Fruit fly (Drosophila melanogaster): Measurements from ENCODE around the gene CD98hc.

CD98hc gene

DNA sequence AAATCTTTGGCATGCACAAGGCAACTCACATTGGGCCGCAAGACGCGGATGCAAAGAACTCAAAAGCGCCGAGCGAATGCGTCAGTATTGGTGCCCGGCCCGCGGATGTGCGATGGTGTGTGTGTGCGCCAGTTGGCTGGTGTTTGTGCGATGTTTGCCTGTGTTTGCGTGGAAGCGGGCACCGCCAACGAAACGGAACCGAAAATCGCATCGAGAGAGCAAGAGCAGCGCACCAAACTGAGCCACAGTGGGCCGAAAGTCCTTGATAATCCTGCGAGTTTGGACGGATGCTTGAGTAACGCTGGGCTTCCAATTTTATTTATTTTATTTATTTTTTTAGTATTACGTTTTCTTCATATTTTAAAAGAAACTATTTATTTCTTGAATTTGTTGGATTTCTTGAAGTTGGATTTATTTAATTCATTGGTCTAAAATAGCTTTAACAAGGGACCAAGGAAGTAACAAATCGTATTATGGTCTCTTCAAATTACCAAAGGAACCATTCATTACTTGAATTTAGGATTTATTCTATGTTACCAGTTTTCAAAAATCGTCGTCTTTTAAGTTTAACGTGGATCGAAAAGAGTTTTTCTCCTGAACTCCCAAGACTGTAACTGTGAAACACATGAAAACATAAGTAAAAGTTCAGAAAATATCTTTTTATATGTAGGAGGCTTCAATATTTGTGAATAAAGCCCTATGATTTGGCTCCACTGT, 15.3 kb downstream of the CD98hc start (continued):
- TF ChIP-seq Met (GFP tag; optimal IDR thresholded peaks at IDR 0.05) = peak; percentile 61
- TF ChIP-seq Sox102F (GFP tag; optimal IDR thresholded peaks at IDR 0.05) = peak; percentile 28
- peak; percentile 77 for TF ChIP-seq esn (GFP tag; optimal IDR thresholded peaks at IDR 0.05)
- no peak for TF ChIP-seq Gug (GFP tag; IDR thresholded peaks at IDR 0.05)
- TF ChIP-seq Smox (GFP tag; optimal IDR thresholded peaks at IDR 0.05) = peak; percentile 52
- TF ChIP-seq Lpt (GFP tag; optimal IDR thresholded peaks at IDR 0.05) = peak; percentile 41
- peak; percentile 61 for TF ChIP-seq CG3919 (GFP tag; optimal IDR thresholded peaks at IDR 0.05)
- TF ChIP-seq CG6163 (GFP tag; IDR thresholded peaks at IDR 0.05) = peak; percentile 60
- TF ChIP-seq fkh (GFP tag; optimal IDR thresholded peaks at IDR 0.05) = no peak
- peak; percentile 53 for TF ChIP-seq CG11762 (GFP tag; optimal IDR thresholded peaks at IDR 0.05; ENCODE audit: insufficient read depth)
- TF ChIP-seq achi (GFP tag; optimal IDR thresholded peaks at IDR 0.05) = peak; percentile 78
- peak; percentile 79 for TF ChIP-seq svp (GFP tag)
- peak; percentile 21 to 68 for TF ChIP-seq ss (GFP tag; optimal IDR thresholded peaks at IDR 0.05)
- peak; percentile 70 for TF ChIP-seq acj6 (GFP tag; optimal IDR thresholded peaks at IDR 0.05)
- peak; percentile 81 for TF ChIP-seq dsx (GFP tag; optimal IDR thresholded peaks at IDR 0.05; ENCODE audit: poor library complexity, severe bottlenecking)
- peak; percentile 9 for TF ChIP-seq CG16779 (tag; optimal IDR thresholded peaks at IDR 0.05)
- TF ChIP-seq CG4318 (GFP tag; optimal IDR thresholded peaks at IDR 0.05) = peak; percentile 85
- peak; percentile 56 for TF ChIP-seq eg (GFP tag; IDR thresholded peaks at IDR 0.05)
- no peak for TF ChIP-seq vri (GFP tag; optimal IDR thresholded peaks at IDR 0.05)
- TF ChIP-seq spab (GFP tag; optimal IDR thresholded peaks at IDR 0.05) = peak; percentile 81
- TF ChIP-seq Sox14 (GFP tag; optimal IDR thresholded peaks at IDR 0.05) = peak; percentile 47
- TF ChIP-seq fd59A (GFP tag; optimal IDR thresholded peaks at IDR 0.05) = peak; percentile 72
- peak; percentile 64 for TF ChIP-seq Hr4 (GFP tag; optimal IDR thresholded peaks at IDR 0.05)
- TF ChIP-seq CG31627 (GFP tag; optimal IDR thresholded peaks at IDR 0.05) = peak; percentile 66
- TF ChIP-seq Sox15 (GFP tag; optimal IDR thresholded peaks at IDR 0.05) = peak; percentile 67
- TF ChIP-seq net (GFP tag; optimal IDR thresholded peaks at IDR 0.05) = peak; percentile 72
- TF ChIP-seq dac (GFP tag; optimal IDR thresholded peaks at IDR 0.05) = peak; percentile 61
- TF ChIP-seq CG7368 (GFP tag; optimal IDR thresholded peaks at IDR 0.05) = peak; percentile 30
- 0 out of 2 replicates have a peak, but pooled peaks have one; percentile 7 for TF ChIP-seq CG11294 (GFP tag; IDR thresholded peaks at IDR 0.05)
- peak; percentile 55 for TF ChIP-seq Eip75B (GFP tag; optimal IDR thresholded peaks at IDR 0.05)
- peak; percentile 57 for TF ChIP-seq topi (GFP tag; optimal IDR thresholded peaks at IDR 0.05)
- peak; percentile 44; the same call in 1 of the 2 replicates for TF ChIP-seq CG15336 (GFP tag; IDR thresholded peaks at IDR 0.05)
- TF ChIP-seq Ets96B (tag; optimal IDR thresholded peaks at IDR 0.05) = peak; percentile 71
- TF ChIP-seq CG6792 (GFP tag; optimal IDR thresholded peaks at IDR 0.05) = peak; percentile 53
- TF ChIP-seq CG6276 (GFP tag; optimal IDR thresholded peaks at IDR 0.05) = peak; percentile 83

DNA sequence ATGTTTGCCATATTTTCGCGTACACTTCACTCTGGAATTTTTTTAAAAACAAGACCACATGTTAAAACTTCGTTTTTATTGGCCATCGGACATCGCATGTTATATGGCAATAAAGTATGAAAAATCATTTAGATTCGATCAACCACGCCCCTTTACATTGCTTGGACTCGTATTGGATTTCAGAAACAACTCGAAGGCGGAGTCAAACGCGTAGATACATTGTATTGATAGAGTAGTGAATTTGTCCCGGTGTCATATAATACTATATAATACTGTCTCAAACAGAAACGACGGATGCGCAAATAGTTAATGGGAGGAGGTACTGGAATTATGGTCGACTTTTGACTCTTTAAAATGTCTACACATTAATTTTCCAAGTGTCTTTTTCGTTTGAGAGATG, 16.9 kb downstream of the CD98hc start:
- peak; percentile 84 for TF ChIP-seq dsx (GFP tag; optimal IDR thresholded peaks at IDR 0.05; ENCODE audit: poor library complexity, severe bottlenecking)
- TF ChIP-seq CG16779 (tag; optimal IDR thresholded peaks at IDR 0.05) = no peak
- no peak for TF ChIP-seq CG8119 (GFP tag; IDR thresholded peaks at IDR 0.05)

dm6 chr3R:7957008-7957407, 21.2 kb downstream of the CD98hc start:
- TF ChIP-seq Ets96B (tag; optimal IDR thresholded peaks at IDR 0.05) (no peak), dsx (GFP tag; optimal IDR thresholded peaks at IDR 0.05; ENCODE audit: poor library complexity, severe bottlenecking) (peak; percentile 100), Lpt (GFP tag; optimal IDR thresholded peaks at IDR 0.05) (peak; percentile 1), Eip78C (GFP tag) (peak; percentile 25), CG3919 (GFP tag; optimal IDR thresholded peaks at IDR 0.05) (no peak), vri (GFP tag; optimal IDR thresholded peaks at IDR 0.05) (no peak), CG7368 (GFP tag; optimal IDR thresholded peaks at IDR 0.05) (no peak), CG6792 (GFP tag; optimal IDR thresholded peaks at IDR 0.05) (no peak)
